Fruit fly (Drosophila melanogaster): ENCODE results near the gene CG43082.

Gene CG43082

DNA sequence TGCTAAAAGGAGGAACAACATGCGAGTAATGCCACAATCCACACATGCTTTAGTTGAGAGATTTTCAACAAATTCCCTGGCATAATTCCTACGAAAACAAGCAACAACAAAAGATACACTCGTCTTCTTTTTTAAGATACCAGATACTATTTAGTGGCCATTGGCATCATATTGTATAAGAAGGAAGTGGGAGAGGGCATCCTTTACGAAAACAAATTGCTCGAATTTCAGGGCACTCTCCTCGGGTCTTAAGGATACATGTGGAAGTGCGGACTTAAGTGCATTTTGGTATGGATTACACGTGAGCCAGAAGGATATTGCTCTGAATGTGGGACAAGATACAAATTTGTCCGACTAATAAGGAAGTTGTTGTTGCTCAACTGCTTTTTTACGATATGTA, 48.5 kb downstream of the CG43082 start:
- TF ChIP-seq sage (GFP tag; optimal IDR thresholded peaks at IDR 0.05) (no peak), fru (GFP tag; optimal IDR thresholded peaks at IDR 0.05) (no peak), Jra (GFP tag; optimal IDR thresholded peaks at IDR 0.05) (no peak), Vsx2 (GFP tag; optimal IDR thresholded peaks at IDR 0.05; ENCODE audit: partially characterized antibody) (no peak), ey (GFP tag; optimal IDR thresholded peaks at IDR 0.05) (no peak), dl (GFP tag; optimal IDR thresholded peaks at IDR 0.05; ENCODE audit: insufficient read depth in 1 of 2, partially characterized antibody in 2 of 2) (no peak)

dm6 chr3L:15711164-15711563, 49.5 kb downstream of the CG43082 start:
- TF ChIP-seq sage (GFP tag; optimal IDR thresholded peaks at IDR 0.05) (no peak), br (GFP tag; optimal IDR thresholded peaks at IDR 0.05) (no peak), Abd-B (GFP tag; optimal IDR thresholded peaks at IDR 0.05) (no peak), dmrt93B (GFP tag; optimal IDR thresholded peaks at IDR 0.05) (no peak), psq (GFP tag; optimal IDR thresholded peaks at IDR 0.05) (no peak), N (GFP tag; optimal IDR thresholded peaks at IDR 0.05) (no peak), Hr78 (GFP tag; optimal IDR thresholded peaks at IDR 0.05) (no peak), Hnf4 (GFP tag; optimal IDR thresholded peaks at IDR 0.05) (no peak), Jra (GFP tag; optimal IDR thresholded peaks at IDR 0.05) (no peak), CrebA (GFP tag; optimal IDR thresholded peaks at IDR 0.05; ENCODE audit: borderline replicate concordance) (no peak), brk (GFP tag; optimal IDR thresholded peaks at IDR 0.05) (no peak), Sp1 (GFP tag; optimal IDR thresholded peaks at IDR 0.05) (no peak)

Measured in whole organism, wandering third instar larva.